Worm (Caenorhabditis elegans): ENCODE measurements around the gene Y14H12B.1.
A peak's percentile ranks its signal among the peaks of the same experiment; 100 is the strongest.

Gene Y14H12B.1

DNA sequence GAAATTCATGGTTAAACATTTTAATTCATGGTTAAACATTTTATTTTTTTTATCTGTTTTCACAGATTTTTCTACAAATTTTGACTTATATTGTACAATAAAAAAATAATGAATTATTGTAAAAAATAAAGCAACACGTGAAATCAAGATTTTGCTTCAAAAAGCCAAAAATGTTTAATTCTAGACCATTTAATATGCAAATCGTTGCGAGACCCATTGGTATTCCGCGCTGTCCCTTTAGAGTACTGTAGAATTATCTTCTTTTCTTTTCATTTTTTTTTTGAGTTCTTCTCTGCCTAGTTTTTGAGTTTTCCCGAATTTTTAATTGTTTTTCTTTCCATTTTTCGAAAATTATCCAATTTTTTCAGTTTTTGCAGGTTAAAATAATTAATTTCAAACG is at the start of gene Y14H12B.1:
Gene Y14H12B.1, plus strand, starts transcription at position 363 of the 400 bp plus-strand sequence.
- TF ChIP-seq scrt-1 (GFP tag; IDR thresholded peaks at IDR 0.05) = no peak
- TF ChIP-seq aly-1 (tag; optimal IDR thresholded peaks at IDR 0.05) = no peak
- no peak for TF ChIP-seq tbx-37 (GFP tag; conservative IDR thresholded peaks at IDR 0.05)
- no peak for TF ChIP-seq ceh-36 (tag; optimal IDR thresholded peaks at IDR 0.05)
- no peak for TF ChIP-seq ets-7 (tag; optimal IDR thresholded peaks at IDR 0.05)
- TF ChIP-seq ama-1 (optimal IDR thresholded peaks at IDR 0.05) = no peak
- TF ChIP-seq ceh-13 (GFP tag; optimal IDR thresholded peaks at IDR 0.05) = no peak
- TF ChIP-seq flt-1 (GFP tag; IDR thresholded peaks at IDR 0.05) = no peak
- no peak for TF ChIP-seq tra-4 (tag; optimal IDR thresholded peaks at IDR 0.05)

DNA sequence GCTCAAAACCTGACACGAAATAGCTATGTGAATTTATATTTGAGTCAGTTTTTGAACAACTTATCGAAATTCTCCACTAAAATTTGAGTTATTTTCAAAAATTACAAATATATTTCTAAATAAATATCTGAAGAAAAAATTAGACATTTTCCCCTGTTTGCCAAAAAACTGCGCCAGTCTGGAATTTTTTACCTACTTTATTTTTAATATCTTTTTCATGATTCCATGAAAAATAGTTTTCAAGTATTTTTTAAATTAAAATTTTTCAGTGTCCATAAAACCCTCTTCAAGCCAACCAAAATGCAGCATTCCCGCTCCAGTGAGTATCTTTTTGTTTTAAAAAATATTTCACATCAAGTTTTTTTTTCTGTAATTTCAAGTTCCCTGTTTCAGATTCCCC is 43.1 kb upstream of the Y14H12B.1 start, which contains the start of gene F53C3.8:
Gene F53C3.8, plus strand, starts transcription at position 301 of the 400 bp plus-strand sequence.
- TF ChIP-seq aly-1 (tag; optimal IDR thresholded peaks at IDR 0.05) = no peak
- TF ChIP-seq tra-4 (tag; optimal IDR thresholded peaks at IDR 0.05) = no peak
- no peak for TF ChIP-seq ceh-36 (tag; optimal IDR thresholded peaks at IDR 0.05)
- TF ChIP-seq F13C5.2 (tag; optimal IDR thresholded peaks at IDR 0.05) = no peak
- TF ChIP-seq ceh-13 (GFP tag; optimal IDR thresholded peaks at IDR 0.05) = no peak
- TF ChIP-seq sea-1 (GFP tag; conservative IDR thresholded peaks at IDR 0.05) = no peak
- no peak for TF ChIP-seq tbx-37 (GFP tag; conservative IDR thresholded peaks at IDR 0.05)
- no peak for TF ChIP-seq ama-1 (optimal IDR thresholded peaks at IDR 0.05)
- TF ChIP-seq B0310.2 (tag; optimal IDR thresholded peaks at IDR 0.05) = no peak
- no peak for TF ChIP-seq hmg-4 (GFP tag; optimal IDR thresholded peaks at IDR 0.05)
- TF ChIP-seq hnd-1 (tag; optimal IDR thresholded peaks at IDR 0.05) = no peak
- no peak for TF ChIP-seq ets-7 (tag; optimal IDR thresholded peaks at IDR 0.05)
- no peak for TF ChIP-seq scrt-1 (GFP tag; IDR thresholded peaks at IDR 0.05)
- no peak for TF ChIP-seq pes-1 (GFP tag; IDR thresholded peaks at IDR 0.05)
- TF ChIP-seq hmbx-1 (tag; optimal IDR thresholded peaks at IDR 0.05) = no peak
- TF ChIP-seq flt-1 (GFP tag; IDR thresholded peaks at IDR 0.05) = no peak
- TF ChIP-seq tbx-11 (GFP tag; IDR thresholded peaks at IDR 0.05) = no peak

DNA sequence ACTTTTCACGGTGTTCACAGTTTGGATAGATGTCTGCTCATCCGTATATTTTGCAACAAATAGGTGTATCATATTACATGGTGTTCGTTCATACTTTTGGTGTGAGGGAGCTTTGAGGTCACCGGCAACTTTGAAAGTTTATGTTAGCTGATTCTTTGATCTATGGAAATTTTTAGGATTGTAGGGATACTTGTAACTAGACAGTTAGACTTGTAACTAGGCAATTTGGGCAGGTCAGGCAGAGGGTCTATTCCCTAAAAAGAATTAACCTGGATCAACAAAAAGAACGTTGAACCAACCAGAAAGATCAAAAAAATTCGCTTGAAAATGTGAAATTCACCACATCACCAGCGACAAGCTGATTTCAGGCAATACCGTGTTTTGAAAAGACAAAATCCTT is 40.3 kb upstream of the Y14H12B.1 start:
- TF ChIP-seq sea-1 (GFP tag; conservative IDR thresholded peaks at IDR 0.05) (no peak), ceh-36 (tag; optimal IDR thresholded peaks at IDR 0.05) (no peak), pes-1 (GFP tag; IDR thresholded peaks at IDR 0.05) (no peak), hmg-4 (GFP tag; optimal IDR thresholded peaks at IDR 0.05) (no peak), aly-1 (tag; optimal IDR thresholded peaks at IDR 0.05) (no peak), hmbx-1 (tag; optimal IDR thresholded peaks at IDR 0.05) (no peak), hnd-1 (tag; optimal IDR thresholded peaks at IDR 0.05) (no peak), B0310.2 (tag; optimal IDR thresholded peaks at IDR 0.05) (no peak), ets-7 (tag; optimal IDR thresholded peaks at IDR 0.05) (no peak), tbx-11 (GFP tag; IDR thresholded peaks at IDR 0.05) (no peak), flt-1 (GFP tag; IDR thresholded peaks at IDR 0.05) (no peak), ceh-13 (GFP tag; optimal IDR thresholded peaks at IDR 0.05) (no peak), tra-4 (tag; optimal IDR thresholded peaks at IDR 0.05) (no peak), tbx-37 (GFP tag; conservative IDR thresholded peaks at IDR 0.05) (no peak)

DNA sequence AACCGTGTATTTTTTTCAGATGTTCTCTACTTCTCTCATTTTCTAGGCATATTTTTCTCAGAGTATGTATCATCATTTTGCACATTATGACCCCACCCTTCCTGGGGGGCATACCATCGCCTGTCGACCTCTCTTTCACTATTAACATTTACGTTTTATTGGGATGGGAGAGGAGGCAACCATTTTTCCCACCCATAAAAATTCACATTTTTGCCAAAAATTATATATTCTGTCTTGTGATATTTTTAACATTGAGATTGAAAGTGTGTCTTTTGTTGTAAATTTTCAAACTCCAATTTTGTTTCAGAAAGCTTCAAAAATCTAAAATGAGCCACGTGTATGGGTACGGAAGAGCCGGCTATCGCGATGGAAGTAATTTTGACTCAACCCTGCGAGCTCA is 39.5 kb upstream of the Y14H12B.1 start, which contains the start of gene F53C3.7:
Gene F53C3.7, plus strand, starts transcription at position 301 of the 400 bp plus-strand sequence.
- no peak for TF ChIP-seq pes-1 (GFP tag; IDR thresholded peaks at IDR 0.05)
- TF ChIP-seq flt-1 (GFP tag; IDR thresholded peaks at IDR 0.05) = no peak

DNA sequence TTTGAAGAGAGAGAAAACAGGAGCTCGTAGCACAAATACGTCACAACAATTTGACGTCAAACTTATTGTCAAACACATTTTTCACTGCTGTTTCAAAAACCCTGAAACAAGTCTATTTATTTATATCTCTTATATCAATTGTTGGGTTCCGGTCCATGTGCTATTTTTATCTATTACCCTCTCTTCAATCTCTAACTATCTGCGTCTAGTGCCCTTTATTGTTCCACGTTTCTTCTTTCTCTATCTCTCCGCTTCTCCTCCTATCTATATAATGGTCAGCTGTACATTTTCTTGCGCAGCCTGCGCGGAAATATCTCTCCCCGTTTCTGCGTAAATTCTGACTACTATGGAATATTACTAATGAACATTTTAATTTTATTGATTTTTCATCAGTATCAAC is 37.3 kb upstream of the Y14H12B.1 start:
- TF ChIP-seq scrt-1 (GFP tag; IDR thresholded peaks at IDR 0.05) (no peak), F13C5.2 (tag; optimal IDR thresholded peaks at IDR 0.05) (peak; percentile 25)

DNA sequence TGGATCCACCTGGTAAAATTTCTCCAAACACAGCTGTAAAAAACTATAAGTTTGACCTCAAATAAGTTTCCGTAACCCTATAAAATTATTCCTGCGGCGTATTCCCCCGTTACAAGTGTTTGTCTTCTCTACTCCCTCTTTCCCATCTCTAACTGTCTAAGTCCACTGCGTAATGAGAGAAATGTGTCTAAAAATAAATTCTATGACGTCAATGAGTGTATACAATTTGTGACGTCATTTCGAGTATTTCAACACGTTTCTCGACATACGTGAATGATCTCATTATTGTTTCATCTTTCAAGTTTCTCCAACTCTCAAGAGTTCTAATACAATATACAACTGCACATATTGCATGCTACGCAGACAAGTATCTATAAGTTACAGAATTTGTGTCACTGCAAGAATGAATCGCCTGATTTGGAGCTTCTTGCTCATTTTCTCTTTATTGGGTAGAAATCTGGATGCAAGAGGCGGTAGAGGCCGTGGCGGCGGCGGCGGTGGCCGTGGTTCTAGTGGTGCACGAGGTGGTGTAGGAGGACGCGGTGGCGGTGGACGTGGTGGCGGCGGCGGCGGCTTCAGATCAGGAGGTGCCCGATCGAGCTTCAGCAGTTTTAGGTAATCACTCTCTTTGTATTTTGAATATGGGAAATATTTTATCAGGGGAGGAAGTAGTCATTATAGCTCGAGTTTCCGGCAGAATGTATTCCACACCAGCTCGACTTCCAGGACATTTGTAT is 36.3 kb upstream of the Y14H12B.1 start, which contains the start of gene F53C3.6:
Gene F53C3.6, plus strand, starts transcription at position 385 of the 737 bp plus-strand sequence.
- TF ChIP-seq tra-4 (tag; optimal IDR thresholded peaks at IDR 0.05) (no peak), ceh-36 (tag; optimal IDR thresholded peaks at IDR 0.05) (no peak), hmbx-1 (tag; optimal IDR thresholded peaks at IDR 0.05) (no peak), tbx-11 (GFP tag; IDR thresholded peaks at IDR 0.05) (no peak), scrt-1 (GFP tag; IDR thresholded peaks at IDR 0.05) (no peak), pes-1 (GFP tag; IDR thresholded peaks at IDR 0.05) (no peak), tbx-37 (GFP tag; conservative IDR thresholded peaks at IDR 0.05) (no peak), hnd-1 (tag; optimal IDR thresholded peaks at IDR 0.05) (no peak), flt-1 (GFP tag; IDR thresholded peaks at IDR 0.05) (no peak), ceh-13 (GFP tag; optimal IDR thresholded peaks at IDR 0.05) (no peak), ets-7 (tag; optimal IDR thresholded peaks at IDR 0.05) (no peak), hmg-4 (GFP tag; optimal IDR thresholded peaks at IDR 0.05) (no peak)

DNA sequence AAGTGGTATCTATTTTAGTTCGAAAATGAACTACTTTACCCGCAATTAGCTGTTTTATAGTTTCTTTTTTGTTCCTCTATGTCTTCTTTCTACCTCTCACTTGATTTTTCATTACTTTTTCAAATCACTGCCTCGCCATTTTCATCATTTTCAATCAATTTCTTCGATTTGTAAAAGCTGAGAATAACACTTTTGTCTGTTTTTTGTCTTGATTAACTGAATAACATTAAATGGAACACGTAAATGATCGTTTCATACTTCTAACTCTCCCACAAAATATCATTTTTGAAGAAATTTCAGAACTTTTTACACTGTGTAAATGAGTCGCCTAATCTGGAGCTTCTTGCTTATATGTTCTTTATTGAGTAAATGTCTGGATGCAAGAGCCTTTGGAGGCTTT is 33.1 kb upstream of the Y14H12B.1 start, which contains the start of gene F53C3.4:
Gene F53C3.4, plus strand, starts transcription at position 301 of the 400 bp plus-strand sequence.
- TF ChIP-seq ceh-13 (GFP tag; optimal IDR thresholded peaks at IDR 0.05) = no peak
- no peak for TF ChIP-seq ceh-36 (tag; optimal IDR thresholded peaks at IDR 0.05)
- no peak for TF ChIP-seq ama-1 (optimal IDR thresholded peaks at IDR 0.05)
- no peak for TF ChIP-seq hmg-4 (GFP tag; optimal IDR thresholded peaks at IDR 0.05)
- no peak for TF ChIP-seq ets-7 (tag; optimal IDR thresholded peaks at IDR 0.05)
- TF ChIP-seq F13C5.2 (tag; optimal IDR thresholded peaks at IDR 0.05) = no peak
- TF ChIP-seq hnd-1 (tag; optimal IDR thresholded peaks at IDR 0.05) = no peak
- TF ChIP-seq tbx-11 (GFP tag; IDR thresholded peaks at IDR 0.05) = no peak
- no peak for TF ChIP-seq tbx-37 (GFP tag; conservative IDR thresholded peaks at IDR 0.05)
- no peak for TF ChIP-seq scrt-1 (GFP tag; IDR thresholded peaks at IDR 0.05)
- TF ChIP-seq B0310.2 (tag; optimal IDR thresholded peaks at IDR 0.05) = no peak
- TF ChIP-seq hmbx-1 (tag; optimal IDR thresholded peaks at IDR 0.05) = no peak

DNA sequence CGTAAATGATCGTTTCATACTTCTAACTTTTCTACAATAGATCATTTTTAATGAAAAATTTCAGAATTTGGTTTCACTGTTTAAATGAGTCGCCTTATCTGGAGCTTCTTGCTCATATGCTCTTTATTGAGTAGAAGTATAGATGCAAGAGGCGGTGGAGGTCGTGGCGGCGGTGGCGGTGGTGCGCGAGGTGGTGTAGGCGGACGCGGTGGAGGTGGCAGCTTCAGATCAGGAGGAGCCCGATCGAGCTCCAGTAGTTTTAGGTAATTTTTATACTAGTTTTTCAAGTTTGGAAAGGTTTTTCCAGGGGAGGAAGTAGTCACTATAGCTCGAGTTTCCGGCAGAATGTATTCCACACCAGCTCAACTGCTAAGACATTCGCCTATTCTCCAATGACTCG is 31.4 kb upstream of the Y14H12B.1 start, which contains the start of gene F53C3.3:
Gene F53C3.3, plus strand, starts transcription at position 59 of the 400 bp plus-strand sequence.
- TF ChIP-seq tra-4 (tag; optimal IDR thresholded peaks at IDR 0.05) = no peak
- TF ChIP-seq sea-1 (GFP tag; conservative IDR thresholded peaks at IDR 0.05) = no peak
- TF ChIP-seq hnd-1 (tag; optimal IDR thresholded peaks at IDR 0.05) = no peak

Data from whole organism, early embryonic.